Worm (Caenorhabditis elegans): ENCODE data around the gene fbxc-27.
"Not testable (repeated sequence)": the region's sequence is repeated elsewhere in the genome, so short reads cannot be mapped to it uniquely, and the experiment has no call there.

Gene fbxc-27

ce11 chrII:920326-920725 is 10.8 kb downstream of the fbxc-27 start:
- TF ChIP-seq cog-1 (tag; optimal IDR thresholded peaks at IDR 0.05): no peak
- no peak for TF ChIP-seq ref-1 (GFP tag; conservative IDR thresholded peaks at IDR 0.05)
- no peak for TF ChIP-seq ztf-29 (GFP tag; IDR thresholded peaks at IDR 0.05)
- TF ChIP-seq flt-1 (GFP tag; IDR thresholded peaks at IDR 0.05): no peak
- no peak for TF ChIP-seq klf-2 (GFP tag; conservative IDR thresholded peaks at IDR 0.05)
- TF ChIP-seq med-1 (GFP tag; optimal IDR thresholded peaks at IDR 0.05; ENCODE audit: insufficient read depth): no peak
- no peak for TF ChIP-seq tab-1 (GFP tag; IDR thresholded peaks at IDR 0.05)
- no peak for TF ChIP-seq T22C8.4 (GFP tag; IDR thresholded peaks at IDR 0.05)
- TF ChIP-seq ztf-23 (GFP tag; IDR thresholded peaks at IDR 0.05): no peak

DNA sequence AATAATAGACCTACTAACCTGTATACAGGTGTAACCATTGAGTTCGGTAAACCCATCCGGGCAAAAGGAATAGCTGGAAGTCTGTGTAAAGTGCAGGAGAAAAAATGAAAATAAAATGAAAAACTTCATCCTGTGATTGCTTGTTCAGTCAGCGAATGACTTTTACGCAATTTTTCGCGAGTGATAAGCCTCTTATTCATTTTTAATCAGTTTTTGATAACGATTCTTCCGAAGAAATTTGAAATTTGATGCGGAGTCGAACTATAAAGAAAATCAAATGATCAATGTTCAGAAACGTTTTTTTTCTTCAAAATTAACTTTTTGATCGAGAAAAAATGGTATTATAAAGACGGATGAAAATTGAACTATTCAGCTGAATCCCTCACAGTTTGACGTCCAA is 13.2 kb downstream of the fbxc-27 start:
- TF ChIP-seq T22C8.4 (GFP tag; IDR thresholded peaks at IDR 0.05) (no peak), tab-1 (GFP tag; IDR thresholded peaks at IDR 0.05) (no peak), med-1 (GFP tag; optimal IDR thresholded peaks at IDR 0.05; ENCODE audit: insufficient read depth) (no peak), ref-1 (GFP tag; conservative IDR thresholded peaks at IDR 0.05) (no peak), ztf-29 (GFP tag; IDR thresholded peaks at IDR 0.05) (no peak), klf-2 (GFP tag; conservative IDR thresholded peaks at IDR 0.05) (no peak), flt-1 (GFP tag; IDR thresholded peaks at IDR 0.05) (no peak), ztf-23 (GFP tag; IDR thresholded peaks at IDR 0.05) (no peak), cog-1 (tag; optimal IDR thresholded peaks at IDR 0.05) (no peak)

ce11 chrII:923521-923920 is 14.0 kb downstream of the fbxc-27 start, which contains the start of gene fbxc-28:
fbxc-28 (plus strand) TSS chrII:923821.
- no peak for TF ChIP-seq med-1 (GFP tag; optimal IDR thresholded peaks at IDR 0.05; ENCODE audit: insufficient read depth)
- no peak for TF ChIP-seq ref-1 (GFP tag; conservative IDR thresholded peaks at IDR 0.05)
- TF ChIP-seq T22C8.4 (GFP tag; IDR thresholded peaks at IDR 0.05): no peak
- no peak for TF ChIP-seq klf-2 (GFP tag; conservative IDR thresholded peaks at IDR 0.05)
- no peak for TF ChIP-seq ztf-29 (GFP tag; IDR thresholded peaks at IDR 0.05)
- TF ChIP-seq cog-1 (tag; optimal IDR thresholded peaks at IDR 0.05): no peak
- TF ChIP-seq ztf-23 (GFP tag; IDR thresholded peaks at IDR 0.05): no peak
- no peak for TF ChIP-seq flt-1 (GFP tag; IDR thresholded peaks at IDR 0.05)
- no peak for TF ChIP-seq tab-1 (GFP tag; IDR thresholded peaks at IDR 0.05)

- TF ChIP-seq T22C8.4 (GFP tag; IDR thresholded peaks at IDR 0.05) (no peak), cog-1 (tag; optimal IDR thresholded peaks at IDR 0.05) (no peak), med-1 (GFP tag; optimal IDR thresholded peaks at IDR 0.05; ENCODE audit: insufficient read depth) (no peak), flt-1 (GFP tag; IDR thresholded peaks at IDR 0.05) (no peak), klf-2 (GFP tag; conservative IDR thresholded peaks at IDR 0.05) (no peak), tab-1 (GFP tag; IDR thresholded peaks at IDR 0.05) (no peak), ref-1 (GFP tag; conservative IDR thresholded peaks at IDR 0.05) (no peak), ztf-23 (GFP tag; IDR thresholded peaks at IDR 0.05) (no peak), ztf-29 (GFP tag; IDR thresholded peaks at IDR 0.05) (no peak)
These were observed 17.8 kb downstream of the fbxc-27 start, which contains the start of gene R07C3.13 for ce11 chrII:927331-927730. R07C3.13 (minus strand) TSS chrII:927431.

DNA sequence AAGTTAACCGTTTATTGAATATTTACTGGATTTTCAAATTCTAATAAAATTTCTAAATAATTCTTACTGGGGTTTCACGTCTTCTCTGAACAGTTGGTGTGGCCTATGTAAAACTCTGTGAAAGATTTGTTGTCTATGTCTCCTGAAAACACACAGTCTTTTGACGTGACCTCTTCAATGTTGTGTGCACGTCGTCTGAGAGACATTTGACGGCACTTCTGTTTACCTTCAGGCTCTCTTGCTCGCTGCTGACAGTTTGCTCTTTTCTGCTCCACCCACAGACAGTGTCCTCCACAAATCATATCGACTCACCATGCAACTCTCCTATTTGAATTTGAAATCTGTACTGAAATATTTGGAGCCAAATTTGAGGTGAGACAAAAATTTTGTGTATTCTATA is 21.3 kb downstream of the fbxc-27 start, which contains the start of gene fbxc-34:
TSS of gene fbxc-34 (plus strand) at position 301 of the 400 bp plus-strand sequence.
- not testable (repeated sequence) for TF ChIP-seq T22C8.4 (GFP tag; IDR thresholded peaks at IDR 0.05); flt-1 (GFP tag; IDR thresholded peaks at IDR 0.05); klf-2 (GFP tag; conservative IDR thresholded peaks at IDR 0.05)

- TF ChIP-seq med-1 (GFP tag; optimal IDR thresholded peaks at IDR 0.05; ENCODE audit: insufficient read depth): no peak
- TF ChIP-seq klf-2 (GFP tag; conservative IDR thresholded peaks at IDR 0.05): no peak
- TF ChIP-seq tab-1 (GFP tag; IDR thresholded peaks at IDR 0.05): no peak
- TF ChIP-seq ztf-29 (GFP tag; IDR thresholded peaks at IDR 0.05): no peak
- no peak for TF ChIP-seq flt-1 (GFP tag; IDR thresholded peaks at IDR 0.05)
- TF ChIP-seq cog-1 (tag; optimal IDR thresholded peaks at IDR 0.05): no peak
- TF ChIP-seq ref-1 (GFP tag; conservative IDR thresholded peaks at IDR 0.05): no peak
- TF ChIP-seq ztf-23 (GFP tag; IDR thresholded peaks at IDR 0.05): no peak
- TF ChIP-seq T22C8.4 (GFP tag; IDR thresholded peaks at IDR 0.05): no peak
These were observed 23.1 kb downstream of the fbxc-27 start, which contains the start of gene acs-15 for ce11 chrII:932718-933117. acs-15 (plus strand) TSS chrII:933018.

DNA sequence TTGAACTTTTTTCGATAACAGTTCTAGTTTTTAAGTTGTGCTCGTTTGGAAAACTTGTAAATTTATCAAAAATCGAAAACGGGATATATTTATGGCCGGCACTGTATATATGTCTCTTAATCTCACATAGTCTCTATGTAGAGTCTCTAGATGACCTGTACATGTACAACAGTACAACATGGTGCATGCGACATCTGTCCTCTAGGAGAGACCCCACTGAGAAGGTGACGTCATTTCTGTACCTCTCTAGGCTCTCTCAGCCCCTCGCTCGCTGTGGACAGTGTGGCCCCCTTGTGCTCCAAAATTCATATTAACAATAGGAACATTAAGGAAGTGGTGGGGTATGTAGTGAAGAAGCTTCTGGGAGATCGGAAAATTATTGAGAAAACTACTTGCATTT is 27.7 kb downstream of the fbxc-27 start:
- TF ChIP-seq flt-1 (GFP tag; IDR thresholded peaks at IDR 0.05) (peak; percentile 54; the same call in 1 of the 2 replicates), ztf-29 (GFP tag; IDR thresholded peaks at IDR 0.05) (no peak)

DNA sequence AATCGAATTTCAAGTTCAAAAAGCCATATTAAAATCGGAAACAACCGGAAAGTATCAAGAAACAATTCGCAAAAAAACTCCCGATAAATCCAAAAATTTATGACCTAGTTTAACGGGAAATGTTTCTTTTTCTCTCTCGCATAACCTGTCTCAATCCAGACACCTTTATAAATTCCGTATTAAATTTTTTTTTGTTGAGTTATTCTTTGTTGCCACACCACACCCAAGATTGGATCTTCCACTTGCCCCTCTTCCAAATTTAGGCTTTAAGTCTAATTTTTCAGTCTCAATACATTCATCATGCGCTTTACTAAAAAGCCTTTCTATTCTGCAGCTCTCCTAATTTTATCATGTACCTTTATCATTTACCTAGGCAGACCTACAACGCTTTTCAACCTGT is 29.0 kb downstream of the fbxc-27 start, which contains the start of gene R07C3.3:
TSS of gene R07C3.3 (plus strand) at position 301 of the 400 bp plus-strand sequence.
- no peak for TF ChIP-seq ref-1 (GFP tag; conservative IDR thresholded peaks at IDR 0.05)
- no peak for TF ChIP-seq T22C8.4 (GFP tag; IDR thresholded peaks at IDR 0.05)
- no peak for TF ChIP-seq klf-2 (GFP tag; conservative IDR thresholded peaks at IDR 0.05)
- no peak for TF ChIP-seq tab-1 (GFP tag; IDR thresholded peaks at IDR 0.05)
- TF ChIP-seq ztf-23 (GFP tag; IDR thresholded peaks at IDR 0.05): no peak
- no peak for TF ChIP-seq cog-1 (tag; optimal IDR thresholded peaks at IDR 0.05)
- no peak for TF ChIP-seq flt-1 (GFP tag; IDR thresholded peaks at IDR 0.05)
- no peak for TF ChIP-seq ztf-29 (GFP tag; IDR thresholded peaks at IDR 0.05)
- no peak for TF ChIP-seq med-1 (GFP tag; optimal IDR thresholded peaks at IDR 0.05; ENCODE audit: insufficient read depth)

DNA sequence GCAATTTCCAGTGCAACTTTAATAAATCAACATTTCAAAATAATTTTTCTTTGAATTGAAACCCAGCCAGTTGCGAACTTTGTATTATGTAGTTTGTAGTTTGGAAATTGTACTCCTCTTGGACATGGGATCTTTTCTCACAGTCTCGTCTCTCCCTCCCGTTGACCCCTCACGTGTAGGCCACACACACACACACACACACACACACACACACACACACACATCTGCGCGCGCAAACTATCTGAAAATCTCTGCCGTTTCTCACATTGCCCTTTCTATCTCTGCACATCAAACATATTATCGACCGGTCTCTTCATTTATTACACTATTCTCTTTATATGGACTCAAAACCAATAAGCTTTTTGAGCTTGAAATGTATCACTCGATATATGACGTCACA is 31.2 kb downstream of the fbxc-27 start, which contains the start of gene fbxc-36:
TSS of gene fbxc-36 (plus strand) at position 205 of the 400 bp plus-strand sequence.
- TF ChIP-seq ztf-23 (GFP tag; IDR thresholded peaks at IDR 0.05): no peak
- TF ChIP-seq ref-1 (GFP tag; conservative IDR thresholded peaks at IDR 0.05): no peak
- TF ChIP-seq klf-2 (GFP tag; conservative IDR thresholded peaks at IDR 0.05): no peak
- no peak for TF ChIP-seq cog-1 (tag; optimal IDR thresholded peaks at IDR 0.05)
- TF ChIP-seq tab-1 (GFP tag; IDR thresholded peaks at IDR 0.05): no peak
- TF ChIP-seq flt-1 (GFP tag; IDR thresholded peaks at IDR 0.05): no peak
- TF ChIP-seq T22C8.4 (GFP tag; IDR thresholded peaks at IDR 0.05): no peak
- TF ChIP-seq ztf-29 (GFP tag; IDR thresholded peaks at IDR 0.05): no peak
- no peak for TF ChIP-seq med-1 (GFP tag; optimal IDR thresholded peaks at IDR 0.05; ENCODE audit: insufficient read depth)

- TF ChIP-seq flt-1 (GFP tag; IDR thresholded peaks at IDR 0.05) (no peak), cog-1 (tag; optimal IDR thresholded peaks at IDR 0.05) (no peak), ref-1 (GFP tag; conservative IDR thresholded peaks at IDR 0.05) (no peak), ztf-29 (GFP tag; IDR thresholded peaks at IDR 0.05) (no peak), tab-1 (GFP tag; IDR thresholded peaks at IDR 0.05) (no peak), med-1 (GFP tag; optimal IDR thresholded peaks at IDR 0.05; ENCODE audit: insufficient read depth) (no peak), ztf-23 (GFP tag; IDR thresholded peaks at IDR 0.05) (no peak), T22C8.4 (GFP tag; IDR thresholded peaks at IDR 0.05) (no peak), klf-2 (GFP tag; conservative IDR thresholded peaks at IDR 0.05) (no peak)
These were observed 34.2 kb downstream of the fbxc-27 start, which contains the start of gene clec-43 for ce11 chrII:943773-944172. clec-43 (plus strand) TSS chrII:944066.
